Fruit fly (Drosophila melanogaster): ENCODE results near the gene MED6.

MED6 gene

dm6 chr3R:9759360-9760191 lies 9.2 kb downstream of the MED6 start, which contains the start of gene Mpi (continued):
- TF ChIP-seq CG8765 (GFP tag; IDR thresholded peaks at IDR 0.05) (no peak), gsb-n (tag; optimal IDR thresholded peaks at IDR 0.05) (no peak), CG4730 (GFP tag; IDR thresholded peaks at IDR 0.05) (no peak), hth (optimal IDR thresholded peaks at IDR 0.05) (no peak), HLH4C (GFP tag; IDR thresholded peaks at IDR 0.05; ENCODE audit: partially characterized antibody) (no peak; the same call in 1 of the 3 replicates), stc (GFP tag; IDR thresholded peaks at IDR 0.05) (no peak), Gsc (GFP tag; IDR thresholded peaks at IDR 0.05) (no peak), Abd-B (GFP tag; optimal IDR thresholded peaks at IDR 0.05) (no peak), Aef1 (GFP tag; IDR thresholded peaks at IDR 0.05) (no peak), CG6854 (GFP tag; optimal IDR thresholded peaks at IDR 0.05) (peak; percentile 8), amos (GFP tag; IDR thresholded peaks at IDR 0.05; ENCODE audit: partially characterized antibody) (peak; percentile 52; the same call in 1 of the 2 replicates), dm (GFP tag; optimal IDR thresholded peaks at IDR 0.05) (no peak), CG18011 (GFP tag; optimal IDR thresholded peaks at IDR 0.05) (no peak), sqz (GFP tag; optimal IDR thresholded peaks at IDR 0.05) (no peak), h (optimal IDR thresholded peaks at IDR 0.05) (no peak), CG12071 (GFP tag; optimal IDR thresholded peaks at IDR 0.05) (no peak), CG14965 (GFP tag; optimal IDR thresholded peaks at IDR 0.05; ENCODE audit: borderline replicate concordance) (no peak), Bteb2 (GFP tag; optimal IDR thresholded peaks at IDR 0.05) (no peak), tna (GFP tag; IDR thresholded peaks at IDR 0.05; ENCODE audit: partially characterized antibody) (no peak), bcd (GFP tag; optimal IDR thresholded peaks at IDR 0.05) (no peak), CG12299 (tag; optimal IDR thresholded peaks at IDR 0.05) (peak; percentile 36), ash1 (GFP tag; optimal IDR thresholded peaks at IDR 0.05) (no peak), ham (GFP tag; IDR thresholded peaks at IDR 0.05) (no peak), BEAF-32 (GFP tag; optimal IDR thresholded peaks at IDR 0.05) (peak; percentile 67), MTF-1 (GFP tag; optimal IDR thresholded peaks at IDR 0.05; ENCODE audit: borderline replicate concordance) (no peak), CG6765 (GFP tag; optimal IDR thresholded peaks at IDR 0.05) (no peak), gro (GFP tag; optimal IDR thresholded peaks at IDR 0.05) (no peak), dati (GFP tag; IDR thresholded peaks at IDR 0.05) (no peak), Ada2b (GFP tag; IDR thresholded peaks at IDR 0.05) (no peak), psq (GFP tag; optimal IDR thresholded peaks at IDR 0.05) (no peak), Gug (GFP tag; IDR thresholded peaks at IDR 0.05) (no peak), btn (GFP tag; optimal IDR thresholded peaks at IDR 0.05) (no peak), mld (GFP tag; IDR thresholded peaks at IDR 0.05; ENCODE audit: partially characterized antibody) (no peak), CG16779 (GFP tag; IDR thresholded peaks at IDR 0.05) (no peak), CG4282 (GFP tag; optimal IDR thresholded peaks at IDR 0.05) (no peak), Elba2 (GFP tag; optimal IDR thresholded peaks at IDR 0.05) (no peak), CG11085 (GFP tag; IDR thresholded peaks at IDR 0.05) (no peak), CG12155 (GFP tag; optimal IDR thresholded peaks at IDR 0.05) (no peak), Hr3 (GFP tag; optimal IDR thresholded peaks at IDR 0.05) (peak; percentile 23), CG7357 (GFP tag; IDR thresholded peaks at IDR 0.05) (peak; percentile 89), cad (GFP tag; optimal IDR thresholded peaks at IDR 0.05) (no peak), CG1024 (GFP tag; IDR thresholded peaks at IDR 0.05) (no peak), CG13624 (GFP tag; optimal IDR thresholded peaks at IDR 0.05) (peak; percentile 28), cwo (GFP tag; optimal IDR thresholded peaks at IDR 0.05) (no peak), CG32772 (GFP tag; IDR thresholded peaks at IDR 0.05) (no peak), CG14860 (GFP tag; IDR thresholded peaks at IDR 0.05; ENCODE audit: partially characterized antibody) (no peak), dysf (GFP tag; IDR thresholded peaks at IDR 0.05) (peak; percentile 17; the same call in 1 of the 3 replicates), Tbp (GFP tag; optimal IDR thresholded peaks at IDR 0.05) (no peak), Ssrp (tag; optimal IDR thresholded peaks at IDR 0.05) (no peak), chn (GFP tag; optimal IDR thresholded peaks at IDR 0.05) (no peak), CG13287 (GFP tag; IDR thresholded peaks at IDR 0.05; ENCODE audit: partially characterized antibody) (peak; percentile 69)
